Worm (Caenorhabditis elegans): ENCODE results near the gene swsn-6.

The swsn-6 gene

DNA sequence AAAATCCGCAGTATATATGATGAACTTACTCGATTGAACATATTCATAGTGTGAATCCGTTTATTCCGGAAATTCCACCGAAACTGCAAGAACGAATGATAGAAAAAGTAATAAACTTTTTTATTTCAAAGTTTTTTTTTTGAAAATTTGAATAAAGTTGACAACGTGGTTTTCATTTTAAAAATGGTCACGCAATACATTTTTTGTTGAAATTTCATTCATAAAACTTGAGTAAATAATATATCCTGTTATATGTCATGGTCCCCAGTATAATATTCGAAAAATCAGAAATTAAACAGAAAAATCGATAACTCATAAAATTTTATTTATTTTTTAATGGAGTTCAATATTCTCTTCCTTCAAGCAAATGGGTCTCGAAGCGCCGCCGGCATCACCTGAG, 16.3 kb downstream of the swsn-6 start, which contains the start of gene ZK616.65:
Gene ZK616.65 (minus strand): TSS at position 101 of the 400 bp plus-strand sequence.
- TF ChIP-seq him-1 (tag; optimal IDR thresholded peaks at IDR 0.05) (no peak), W03F9.2 (tag; optimal IDR thresholded peaks at IDR 0.05) (no peak), dao-5 (tag; optimal IDR thresholded peaks at IDR 0.05) (no peak)

DNA sequence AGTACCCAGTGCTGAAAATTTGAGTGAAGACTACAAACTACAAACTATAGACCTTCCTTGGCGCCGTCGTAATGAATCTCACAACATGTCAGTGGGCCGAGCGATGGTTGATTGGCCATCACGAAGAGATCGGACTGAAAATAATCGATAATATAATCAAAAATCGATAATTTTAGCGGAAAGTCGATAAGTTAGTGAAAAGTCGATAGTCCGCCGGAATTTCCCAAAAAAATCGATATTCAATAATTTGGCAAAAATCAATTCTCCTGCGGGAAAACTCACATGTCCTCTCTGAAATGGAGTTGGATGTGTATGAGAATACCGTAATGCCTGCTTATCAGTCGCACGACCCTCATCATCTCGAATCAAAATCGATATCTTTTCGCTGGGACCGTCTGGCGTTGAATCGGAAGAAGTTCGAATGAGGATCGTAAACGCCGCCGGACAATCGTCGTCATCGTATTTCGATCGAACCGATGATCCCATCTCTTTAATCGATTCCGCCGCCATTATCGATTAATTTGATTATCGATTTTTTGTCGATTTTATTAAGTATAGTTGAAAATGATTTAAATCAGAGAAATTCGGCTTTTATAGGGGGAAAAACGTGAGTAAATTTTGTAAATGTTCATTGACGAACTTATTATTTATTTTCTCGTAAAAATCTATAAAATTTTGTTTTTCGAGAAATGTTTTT, 17.0 kb downstream of the swsn-6 start, which contains the start of gene ZK616.8:
Gene ZK616.8 (minus strand): TSS at position 553 of the 697 bp plus-strand sequence.
- TF ChIP-seq dao-5 (tag; optimal IDR thresholded peaks at IDR 0.05) (no peak), him-1 (tag; optimal IDR thresholded peaks at IDR 0.05) (no peak), W03F9.2 (tag; optimal IDR thresholded peaks at IDR 0.05) (no peak)

DNA sequence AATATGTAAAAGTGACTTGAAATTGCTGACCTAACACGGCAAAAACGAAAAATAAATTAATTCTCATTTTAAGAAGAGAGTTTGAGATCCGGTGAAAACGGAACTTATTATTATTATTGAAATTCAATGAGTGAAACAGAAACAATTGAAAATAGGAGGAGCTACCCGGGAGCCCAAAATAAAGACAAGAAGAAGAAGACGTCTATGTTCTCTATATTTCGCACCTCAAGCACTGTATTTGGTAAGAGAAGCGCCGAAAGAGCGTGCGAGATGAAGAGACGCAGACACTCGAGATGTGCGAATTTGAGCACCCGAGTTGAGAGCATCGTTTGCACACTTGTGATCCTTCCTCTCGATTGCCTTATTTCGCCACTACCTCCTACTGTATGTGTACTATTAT, 20.9 kb downstream of the swsn-6 start, which contains the start of gene spp-7:
Gene spp-7 (minus strand): TSS at position 101 of the 400 bp plus-strand sequence.
- TF ChIP-seq dao-5 (tag; optimal IDR thresholded peaks at IDR 0.05) (no peak), him-1 (tag; optimal IDR thresholded peaks at IDR 0.05) (no peak), W03F9.2 (tag; optimal IDR thresholded peaks at IDR 0.05) (no peak)

DNA sequence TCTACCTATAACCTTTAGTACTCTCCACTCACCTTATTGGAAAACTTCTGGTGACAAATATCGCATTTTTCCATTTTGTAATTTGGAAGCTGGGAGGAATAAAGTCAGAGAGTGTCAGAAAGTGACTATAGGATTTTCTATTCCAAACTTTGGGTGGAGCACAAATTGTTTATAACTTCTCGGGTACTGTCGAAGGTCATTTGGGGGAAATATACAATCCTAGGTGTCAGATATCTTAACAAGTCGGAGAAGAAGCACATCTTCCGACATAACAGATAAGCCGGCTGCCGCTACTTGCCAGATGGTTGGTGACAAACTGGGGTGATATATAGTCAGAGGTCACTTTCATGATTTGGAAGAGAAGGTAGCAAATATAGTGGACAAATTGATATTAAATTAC, 24.3 kb downstream of the swsn-6 start, which contains the start of gene ehn-3:
Gene ehn-3 (minus strand): TSS at position 101 of the 400 bp plus-strand sequence.
- TF ChIP-seq him-1 (tag; optimal IDR thresholded peaks at IDR 0.05) (no peak), dao-5 (tag; optimal IDR thresholded peaks at IDR 0.05) (no peak), W03F9.2 (tag; optimal IDR thresholded peaks at IDR 0.05) (no peak)

DNA sequence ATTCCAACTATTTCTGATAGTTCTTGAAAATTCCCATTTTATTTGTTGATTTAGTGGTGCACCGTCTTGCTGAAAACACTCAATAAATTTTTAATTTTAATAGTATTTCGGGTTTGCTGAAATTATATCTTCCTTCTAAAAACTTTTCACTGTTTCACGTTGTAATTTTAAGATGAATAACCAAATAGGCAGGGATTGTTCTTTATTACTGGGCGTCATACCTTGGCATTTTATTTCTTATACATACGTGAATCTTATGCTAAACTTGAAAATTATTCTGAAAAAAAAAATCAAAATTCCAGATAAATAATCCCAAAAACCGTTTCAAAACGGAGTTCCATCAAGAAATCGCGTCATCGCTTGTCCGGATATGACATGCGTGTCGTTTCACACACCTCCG, 43.9 kb downstream of the swsn-6 start, which contains the start of gene mgl-3:
Gene mgl-3 (plus strand): TSS at position 301 of the 400 bp plus-strand sequence.
- TF ChIP-seq dao-5 (tag; optimal IDR thresholded peaks at IDR 0.05) (no peak), him-1 (tag; optimal IDR thresholded peaks at IDR 0.05) (no peak), W03F9.2 (tag; optimal IDR thresholded peaks at IDR 0.05) (no peak)

Data from whole organism, L4/young adult.